Fruit fly (Drosophila melanogaster): ENCODE results near the gene CG4565.

Gene CG4565

DNA sequence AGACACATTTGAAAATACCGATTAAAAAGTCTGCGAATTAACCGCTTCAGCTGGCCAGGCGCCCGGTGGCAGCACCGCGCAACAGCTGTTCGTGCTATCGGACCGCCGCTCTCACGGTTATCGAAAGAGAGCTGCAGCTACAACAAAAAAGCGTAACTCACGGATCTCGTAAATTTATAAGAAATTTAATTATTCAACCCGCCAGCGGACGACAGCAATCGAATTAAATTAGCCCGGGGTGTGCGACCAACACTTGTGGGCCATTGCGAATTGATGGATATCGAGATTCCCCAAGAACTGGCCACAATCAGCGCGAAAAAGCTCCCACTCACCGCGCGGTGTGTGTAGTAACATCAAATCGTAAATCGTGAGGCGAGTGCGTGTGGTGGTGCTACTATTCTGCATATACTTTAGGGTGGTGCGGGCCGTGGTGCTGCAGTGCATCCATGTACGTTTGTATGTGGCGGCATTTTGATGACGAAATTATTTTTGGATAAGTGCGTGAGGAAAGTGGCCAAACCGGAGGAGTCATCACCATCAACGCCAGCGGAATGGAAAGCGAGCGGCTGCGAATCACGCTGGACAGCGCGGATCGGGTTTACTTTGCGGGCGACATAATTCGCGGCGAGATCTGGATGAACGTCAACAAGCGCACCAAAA, 33.0 kb downstream of the CG4565 start, which contains the start of gene Leash (continued):
- no peak for TF ChIP-seq sisA (GFP tag; IDR thresholded peaks at IDR 0.05)
- no peak for TF ChIP-seq btn (GFP tag; optimal IDR thresholded peaks at IDR 0.05)
- TF ChIP-seq CG9876 (GFP tag; optimal IDR thresholded peaks at IDR 0.05), result no peak
- TF ChIP-seq abd-A (tag; optimal IDR thresholded peaks at IDR 0.05), result peak; percentile 46
- no peak for TF ChIP-seq CG9609 (GFP tag; optimal IDR thresholded peaks at IDR 0.05)
- no peak for TF ChIP-seq Neu2 (GFP tag; optimal IDR thresholded peaks at IDR 0.05; ENCODE audit: borderline replicate concordance)
- no peak for TF ChIP-seq HLH54F (GFP tag; optimal IDR thresholded peaks at IDR 0.05)
- no peak for TF ChIP-seq CG3847 (GFP tag; IDR thresholded peaks at IDR 0.05)
- TF ChIP-seq gem (tag; optimal IDR thresholded peaks at IDR 0.05), result no peak
- no peak for TF ChIP-seq grn (GFP tag; optimal IDR thresholded peaks at IDR 0.05)
- TF ChIP-seq Spps (tag; optimal IDR thresholded peaks at IDR 0.05), result no peak
- TF ChIP-seq pzg (GFP tag; optimal IDR thresholded peaks at IDR 0.05), result peak; percentile 46
- TF ChIP-seq E2f1 (GFP tag; IDR thresholded peaks at IDR 0.05), result no peak
- TF ChIP-seq CG6683 (GFP tag; optimal IDR thresholded peaks at IDR 0.05), result no peak
- TF ChIP-seq CG8478 (optimal IDR thresholded peaks at IDR 0.05), result no peak
- no peak for TF ChIP-seq NFAT (GFP tag; IDR thresholded peaks at IDR 0.05)
- TF ChIP-seq tin (GFP tag; optimal IDR thresholded peaks at IDR 0.05), result no peak
- no peak for TF ChIP-seq Nf-YA (GFP tag; IDR thresholded peaks at IDR 0.05)
- peak; percentile 53 to 61 for TF ChIP-seq Trl (optimal IDR thresholded peaks at IDR 0.05)
- peak; percentile 19 for TF ChIP-seq Trl (GFP tag; optimal IDR thresholded peaks at IDR 0.05)
- TF ChIP-seq CG9437 (GFP tag; optimal IDR thresholded peaks at IDR 0.05), result no peak
- TF ChIP-seq CG9817 (tag; optimal IDR thresholded peaks at IDR 0.05), result no peak
- TF ChIP-seq CG7372 (GFP tag; IDR thresholded peaks at IDR 0.05), result no peak
- no peak for TF ChIP-seq CG4617 (GFP tag; optimal IDR thresholded peaks at IDR 0.05; ENCODE audit: borderline replicate concordance)

DNA sequence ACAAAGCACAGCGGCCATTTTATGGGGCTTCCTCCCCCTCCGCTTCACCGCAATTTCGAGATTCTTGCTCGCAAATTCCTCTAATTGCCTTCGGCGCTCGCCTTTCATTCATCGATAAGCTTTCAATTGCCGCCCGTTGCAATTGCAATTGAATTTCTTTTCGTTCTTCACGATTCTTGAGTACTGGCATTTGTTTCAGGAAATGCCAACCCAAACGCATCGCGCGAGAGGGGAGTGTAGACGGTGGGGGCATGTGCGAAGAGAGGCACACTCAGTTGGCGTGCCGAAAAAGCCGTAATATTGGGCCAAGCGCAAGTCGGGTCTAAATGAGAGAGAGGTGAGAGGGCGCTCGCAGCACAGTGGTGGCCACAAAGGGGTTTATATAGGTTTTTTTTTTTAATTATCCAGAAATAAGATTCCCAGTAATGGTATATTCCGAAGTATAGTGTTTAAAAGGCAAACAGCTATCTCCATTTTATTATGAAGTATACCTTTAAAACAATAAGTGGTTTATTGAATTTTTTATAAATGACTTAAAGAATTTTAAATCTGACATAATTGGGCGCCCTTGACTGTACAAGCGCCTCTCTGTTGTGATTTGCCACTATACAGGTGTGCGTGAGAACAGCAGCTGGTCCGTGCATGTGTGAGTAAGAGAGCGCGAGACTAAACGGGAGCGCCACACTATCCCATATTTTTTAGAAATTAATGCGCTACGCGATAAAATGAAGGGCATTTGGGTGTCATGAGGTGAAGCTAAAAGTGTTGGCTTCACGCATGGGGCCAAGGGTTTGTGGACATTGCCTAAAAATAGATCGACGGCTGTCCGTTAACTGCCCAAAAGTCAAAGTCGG, 34.2 kb downstream of the CG4565 start:
- TF ChIP-seq Optix (GFP tag; IDR thresholded peaks at IDR 0.05) (peak; percentile 58; the same call in 1 of the 3 replicates), slou (GFP tag; optimal IDR thresholded peaks at IDR 0.05) (peak; percentile 87), CG2199 (GFP tag; IDR thresholded peaks at IDR 0.05) (peak; percentile 29; the same call in 1 of the 3 replicates), scrt (GFP tag; optimal IDR thresholded peaks at IDR 0.05) (peak; percentile 87), chn (GFP tag; optimal IDR thresholded peaks at IDR 0.05) (peak; percentile 77), HHEX (GFP tag; optimal IDR thresholded peaks at IDR 0.05) (peak; percentile 84), ara (GFP tag; IDR thresholded peaks at IDR 0.05) (peak; percentile 77), toy (GFP tag; IDR thresholded peaks at IDR 0.05) (no peak), CG3163 (GFP tag; optimal IDR thresholded peaks at IDR 0.05) (peak; percentile 85), CG9215 (GFP tag; IDR thresholded peaks at IDR 0.05) (peak; percentile 91), tna (GFP tag; IDR thresholded peaks at IDR 0.05; ENCODE audit: partially characterized antibody) (0 out of 2 replicates have a peak, but pooled peaks have one; percentile 7), disco-r (GFP tag; optimal IDR thresholded peaks at IDR 0.05) (peak; percentile 83), Hr39 (optimal IDR thresholded peaks at IDR 0.05) (no peak), gem (tag; optimal IDR thresholded peaks at IDR 0.05) (peak; percentile 94), pho (GFP tag; optimal IDR thresholded peaks at IDR 0.05) (peak; percentile 95), CG17829 (tag; optimal IDR thresholded peaks at IDR 0.05) (peak; percentile 76), CG10979 (tag; optimal IDR thresholded peaks at IDR 0.05) (peak; percentile 89), Aef1 (GFP tag; IDR thresholded peaks at IDR 0.05) (peak; percentile 83), zf30C (GFP tag; optimal IDR thresholded peaks at IDR 0.05) (no peak), CG4328 (GFP tag; optimal IDR thresholded peaks at IDR 0.05) (peak; percentile 92), CG1792 (GFP tag; optimal IDR thresholded peaks at IDR 0.05) (peak; percentile 72), tll (GFP tag; optimal IDR thresholded peaks at IDR 0.05) (no peak), Xbp1 (GFP tag; optimal IDR thresholded peaks at IDR 0.05) (peak; percentile 88), Taf1 (GFP tag; IDR thresholded peaks at IDR 0.05) (peak; percentile 88), Dll (GFP tag; IDR thresholded peaks at IDR 0.05; ENCODE audit: partially characterized antibody) (0 out of 4 replicates have a peak, but pooled peaks have one; percentile 49), tgo (GFP tag; IDR thresholded peaks at IDR 0.05) (peak; percentile 88), CG2116 (GFP tag; optimal IDR thresholded peaks at IDR 0.05) (peak; percentile 47)

All from whole organism, embryonic.